Fruit fly (Drosophila melanogaster): ENCODE data around the gene Socs36E.

Gene Socs36E

dm6 chr2L:18148552-18149219 is 3.5 kb downstream of the Socs36E start:
- TF ChIP-seq psq (optimal IDR thresholded peaks at IDR 0.05) (no peak), Myc (optimal IDR thresholded peaks at IDR 0.05) (no peak), Sin3A (optimal IDR thresholded peaks at IDR 0.05) (no peak), ttk (optimal IDR thresholded peaks at IDR 0.05) (no peak), h (optimal IDR thresholded peaks at IDR 0.05) (no peak)

dm6 chr2L:18147511-18148072 is 4.6 kb downstream of the Socs36E start:
- TF ChIP-seq insv (optimal IDR thresholded peaks at IDR 0.05) (no peak), psq (optimal IDR thresholded peaks at IDR 0.05) (no peak), Sin3A (optimal IDR thresholded peaks at IDR 0.05) (no peak), ttk (optimal IDR thresholded peaks at IDR 0.05) (no peak), Myc (optimal IDR thresholded peaks at IDR 0.05) (no peak)

DNA sequence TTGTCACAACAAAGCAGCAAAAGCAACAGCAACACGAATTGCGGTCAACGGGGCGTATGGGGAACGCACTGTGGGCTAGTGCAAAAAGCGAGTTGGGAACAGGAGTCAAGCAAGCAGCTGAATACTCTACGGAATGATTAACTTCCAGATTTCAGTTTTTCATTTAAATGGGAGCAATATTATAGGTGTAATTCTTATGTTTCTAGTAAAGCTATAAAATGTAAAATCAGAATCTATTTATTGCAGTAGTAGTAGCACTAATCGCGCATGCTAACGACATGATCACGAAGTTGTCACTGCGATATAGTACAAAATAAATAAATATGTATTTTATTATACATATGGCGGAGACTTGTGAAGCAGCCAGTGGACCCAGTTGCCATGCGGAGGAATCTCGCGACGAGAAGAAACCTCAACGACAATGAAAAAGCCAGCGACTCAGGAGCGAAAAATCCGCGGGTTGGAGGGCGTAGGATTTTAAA is 5.6 kb downstream of the Socs36E start:
- TF ChIP-seq Myc (optimal IDR thresholded peaks at IDR 0.05) (no peak), insv (optimal IDR thresholded peaks at IDR 0.05) (no peak), psq (optimal IDR thresholded peaks at IDR 0.05) (no peak), h (optimal IDR thresholded peaks at IDR 0.05) (no peak), Sin3A (optimal IDR thresholded peaks at IDR 0.05) (no peak), ttk (optimal IDR thresholded peaks at IDR 0.05) (no peak)

dm6 chr2L:18145826-18146225 is 6.4 kb downstream of the Socs36E start:
- no peak for TF ChIP-seq ttk (optimal IDR thresholded peaks at IDR 0.05)
- no peak for TF ChIP-seq Myc (optimal IDR thresholded peaks at IDR 0.05)
- no peak for TF ChIP-seq h (optimal IDR thresholded peaks at IDR 0.05)
- no peak for TF ChIP-seq insv (optimal IDR thresholded peaks at IDR 0.05)
- TF ChIP-seq Sin3A (optimal IDR thresholded peaks at IDR 0.05): no peak
- no peak for TF ChIP-seq psq (optimal IDR thresholded peaks at IDR 0.05)

DNA sequence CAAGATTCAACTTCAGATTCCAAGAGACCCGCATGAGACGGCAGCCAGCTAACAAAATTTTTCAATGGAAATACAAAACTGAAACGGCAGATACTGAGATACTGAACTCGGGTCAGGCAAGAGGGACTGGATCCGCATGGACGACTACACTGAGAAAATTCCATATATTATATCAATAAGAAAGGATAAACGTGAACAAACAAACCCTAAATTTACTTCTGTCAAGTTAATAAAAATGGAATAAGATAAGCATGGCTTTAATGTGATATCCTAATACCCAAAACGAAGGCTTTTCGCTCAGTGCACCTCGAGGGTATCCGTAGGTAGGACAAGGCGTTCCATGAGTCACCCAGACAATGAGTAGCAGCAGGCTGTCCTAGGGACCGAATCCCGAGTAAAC is 7.0 kb downstream of the Socs36E start:
- TF ChIP-seq Myc (optimal IDR thresholded peaks at IDR 0.05) (no peak), h (optimal IDR thresholded peaks at IDR 0.05) (no peak), Sin3A (optimal IDR thresholded peaks at IDR 0.05) (no peak), psq (optimal IDR thresholded peaks at IDR 0.05) (no peak), insv (optimal IDR thresholded peaks at IDR 0.05) (no peak)

DNA sequence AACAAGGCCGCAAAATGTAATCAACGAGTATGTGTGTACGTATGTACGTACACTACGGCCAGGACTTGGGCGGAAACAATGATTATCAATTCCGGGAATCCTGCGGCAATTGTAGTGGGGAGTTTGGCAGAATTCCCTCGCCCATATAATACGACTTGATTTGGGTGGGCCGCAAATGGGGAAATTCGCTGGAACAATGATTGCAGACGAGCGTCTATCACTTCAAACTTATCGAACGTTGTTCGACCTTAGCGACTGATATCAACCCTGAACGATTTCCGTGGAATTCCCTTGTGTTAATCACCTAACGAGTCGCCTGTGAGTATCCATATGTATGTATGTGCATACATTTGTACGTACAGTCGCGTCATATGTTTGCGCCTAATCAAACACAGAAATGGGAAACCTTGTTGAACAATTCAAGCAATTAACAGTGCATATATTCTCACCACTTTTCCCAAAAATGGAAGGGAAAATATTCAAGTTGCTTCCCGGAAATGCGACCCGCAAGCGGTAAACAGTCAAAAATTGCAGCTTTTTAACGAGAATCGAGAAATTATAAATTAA is 7.9 kb downstream of the Socs36E start:
- TF ChIP-seq insv (optimal IDR thresholded peaks at IDR 0.05) (no peak), Sin3A (optimal IDR thresholded peaks at IDR 0.05) (no peak), psq (optimal IDR thresholded peaks at IDR 0.05) (no peak), h (optimal IDR thresholded peaks at IDR 0.05) (no peak), ttk (optimal IDR thresholded peaks at IDR 0.05) (no peak), Myc (optimal IDR thresholded peaks at IDR 0.05) (no peak)

DNA sequence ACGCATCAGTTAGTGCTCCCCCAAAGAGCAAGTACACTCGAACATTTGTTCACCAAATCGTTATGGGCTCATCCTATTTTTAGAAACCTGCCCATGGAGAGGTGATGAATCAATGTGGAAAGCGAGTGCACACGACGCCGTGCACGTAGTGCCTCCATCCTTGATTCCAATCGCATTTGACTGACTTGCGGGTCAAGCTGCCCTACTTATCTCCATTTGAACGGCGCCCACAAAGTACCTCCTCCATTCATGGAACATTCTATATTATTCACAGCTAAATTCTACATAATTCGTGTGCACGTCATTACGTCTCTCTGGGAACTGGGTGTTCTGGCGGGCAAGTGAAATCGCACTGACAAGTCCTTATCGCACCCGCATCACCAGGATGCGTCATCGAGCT is 9.0 kb downstream of the Socs36E start:
- TF ChIP-seq Sin3A (optimal IDR thresholded peaks at IDR 0.05): no peak
- no peak for TF ChIP-seq ttk (optimal IDR thresholded peaks at IDR 0.05)

DNA sequence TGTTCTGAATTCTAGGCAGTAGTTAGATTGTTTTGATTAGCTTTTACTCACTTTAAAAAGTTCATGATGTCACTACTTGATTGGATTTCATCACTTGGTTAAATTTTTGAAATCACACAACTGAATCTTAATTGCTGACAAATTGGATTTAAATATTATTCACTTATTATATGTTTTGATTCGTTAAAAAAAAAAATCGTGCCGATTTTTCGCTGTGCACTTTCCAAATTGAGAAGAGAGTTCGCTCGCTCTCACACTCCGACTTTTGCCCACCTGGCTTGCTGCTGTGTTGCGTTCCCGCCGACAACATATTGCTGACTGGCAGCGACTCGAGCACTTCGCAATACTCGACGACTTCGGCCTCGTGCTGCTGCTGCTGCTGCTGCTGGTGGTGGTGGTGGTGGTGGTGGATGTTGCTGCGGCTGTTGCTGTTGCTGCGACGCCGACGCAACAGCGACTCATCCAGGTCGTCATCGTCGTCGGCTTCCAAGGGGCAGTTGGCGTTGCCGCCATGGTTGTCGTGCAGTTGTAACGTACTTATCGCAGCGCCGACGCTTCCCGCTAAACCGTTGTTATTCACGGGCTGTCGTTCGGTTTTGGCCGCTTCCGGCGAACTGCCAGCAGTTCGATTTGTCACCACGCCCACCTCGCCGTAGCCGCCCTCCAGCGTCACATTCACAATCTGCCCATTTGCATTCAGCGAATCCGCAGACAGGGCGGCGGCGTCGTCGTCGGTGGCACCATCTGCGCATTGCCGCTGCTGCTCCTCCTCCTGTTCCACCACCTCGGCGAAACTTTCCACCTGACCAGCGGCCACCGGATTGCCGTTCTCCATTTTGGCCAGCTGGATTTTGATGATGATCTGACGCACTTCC is 10.5 kb downstream of the Socs36E start:
- TF ChIP-seq h (optimal IDR thresholded peaks at IDR 0.05) (no peak), psq (optimal IDR thresholded peaks at IDR 0.05) (no peak), insv (optimal IDR thresholded peaks at IDR 0.05) (no peak), ttk (optimal IDR thresholded peaks at IDR 0.05) (no peak), Myc (optimal IDR thresholded peaks at IDR 0.05) (no peak), Sin3A (optimal IDR thresholded peaks at IDR 0.05) (no peak)

- peak; percentile 65 for TF ChIP-seq ttk (optimal IDR thresholded peaks at IDR 0.05)
- no peak for TF ChIP-seq h (optimal IDR thresholded peaks at IDR 0.05)
Observed at dm6 chr2L:18140544-18140943, 11.7 kb downstream of the Socs36E start.

DNA sequence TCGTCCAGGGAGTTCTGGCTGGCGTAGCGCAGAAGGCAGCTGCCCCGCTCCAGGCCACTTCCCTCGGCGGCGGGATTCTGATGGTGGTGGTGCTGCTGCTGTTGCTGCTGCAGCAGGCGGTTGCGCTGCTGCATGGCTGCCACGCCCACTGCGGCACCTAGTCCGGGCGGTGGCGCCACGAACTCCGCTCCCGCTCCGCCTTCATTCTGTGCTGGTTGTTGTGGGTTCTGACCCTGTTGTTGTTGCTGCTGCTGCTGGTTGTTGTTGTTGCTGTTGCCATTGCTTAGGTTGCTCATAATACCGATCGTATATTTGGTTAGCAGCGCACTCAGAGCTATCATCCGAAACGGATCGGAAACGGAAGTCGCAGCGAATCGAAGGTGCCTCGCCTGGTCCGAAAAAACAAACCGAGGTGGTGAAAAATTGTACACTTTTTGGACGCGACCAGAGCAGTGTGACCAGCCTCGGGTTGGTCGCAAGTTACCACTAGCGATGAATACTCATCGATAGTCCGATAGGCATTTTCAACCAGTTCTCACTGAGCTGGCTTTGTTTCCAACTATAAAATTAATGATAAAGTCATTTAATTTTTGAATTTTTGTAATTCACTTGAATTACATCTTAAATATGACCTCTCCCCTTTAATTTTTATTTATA is 14.5 kb downstream of the Socs36E start, which contains the start of gene kel:
Gene kel, minus strand, starts transcription at position 493 of the 657 bp plus-strand sequence.
- no peak for TF ChIP-seq ttk (optimal IDR thresholded peaks at IDR 0.05)
- no peak for TF ChIP-seq h (optimal IDR thresholded peaks at IDR 0.05)
- no peak for TF ChIP-seq psq (optimal IDR thresholded peaks at IDR 0.05)
- TF ChIP-seq Sin3A (optimal IDR thresholded peaks at IDR 0.05): no peak
- TF ChIP-seq insv (optimal IDR thresholded peaks at IDR 0.05): no peak
- no peak for TF ChIP-seq Myc (optimal IDR thresholded peaks at IDR 0.05)

DNA sequence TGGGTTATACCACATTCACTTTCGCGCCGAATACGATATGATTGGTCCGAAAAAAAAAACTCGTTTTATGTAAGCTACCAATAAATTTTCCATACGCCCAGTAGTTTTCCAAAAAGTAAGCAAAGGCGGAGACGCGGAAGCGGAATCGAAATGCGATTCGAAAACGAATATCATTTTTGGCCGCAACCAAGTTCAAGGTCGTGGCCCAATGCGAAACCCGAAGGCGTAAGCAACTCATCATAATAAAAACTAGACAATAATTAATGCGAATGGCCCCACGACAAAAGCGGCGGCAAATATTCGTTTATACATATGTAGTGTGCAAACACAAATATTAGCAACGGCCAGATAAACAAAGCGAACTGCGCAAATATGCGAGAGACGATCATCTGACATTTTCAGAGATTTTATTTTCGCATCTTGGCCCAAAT is 15.8 kb downstream of the Socs36E start:
- TF ChIP-seq psq (optimal IDR thresholded peaks at IDR 0.05): no peak
- no peak for TF ChIP-seq Myc (optimal IDR thresholded peaks at IDR 0.05)

DNA sequence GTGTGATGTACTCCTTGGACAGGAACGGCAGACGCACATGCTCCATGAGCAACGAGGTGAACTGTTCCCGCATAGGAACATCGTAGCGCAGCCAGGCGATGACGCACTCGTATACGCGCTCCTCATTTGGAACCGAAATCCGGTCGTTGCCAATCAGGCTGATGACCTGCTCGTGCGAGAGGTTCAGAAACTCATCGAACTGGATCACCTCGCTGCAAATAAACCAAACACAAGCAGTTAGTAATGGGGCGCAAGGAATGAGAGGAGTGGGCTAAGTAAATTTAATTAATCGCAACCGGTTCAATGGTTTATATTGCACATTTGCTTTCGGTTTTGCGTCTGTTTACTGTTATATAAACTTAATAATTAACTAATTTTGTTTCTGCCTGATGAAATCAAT is 17.6 kb downstream of the Socs36E start:
- TF ChIP-seq h (optimal IDR thresholded peaks at IDR 0.05): no peak
- no peak for TF ChIP-seq insv (optimal IDR thresholded peaks at IDR 0.05)
- no peak for TF ChIP-seq psq (optimal IDR thresholded peaks at IDR 0.05)
- no peak for TF ChIP-seq ttk (optimal IDR thresholded peaks at IDR 0.05)
- no peak for TF ChIP-seq Myc (optimal IDR thresholded peaks at IDR 0.05)
- no peak for TF ChIP-seq Sin3A (optimal IDR thresholded peaks at IDR 0.05)
